Worm (Caenorhabditis elegans) whole organism, dauer: ENCODE measurements around the gene lido-18.

Experiments used
- unc-62 ChIP-seq: sonication (generic microtip); optimal IDR thresholded peaks from 2 replicates; lab custom pipeline; 2017; ENCODE audit warnings: missing biosample characterization, missing genetic modification reagents, missing genetic modification characterization

lido-18 gene

ce11 chrIII:7661978-7662377 lies at the start of gene lido-18:
Gene lido-18, plus strand, starts transcription at chrIII:7662278.
- TF ChIP-seq unc-62, result no peak

ce11 chrIII:7614530-7614929 lies 47.5 kb upstream of the lido-18 start, which contains the start of gene T04A6.2:
Gene T04A6.2, plus strand, starts transcription at chrIII:7614830.
- TF ChIP-seq unc-62, result no peak

- TF ChIP-seq unc-62, result no peak
Observed at ce11 chrIII:7616228-7616627, 45.9 kb upstream of the lido-18 start, which contains the start of gene T04A6.1. Gene T04A6.1, plus strand, starts transcription at chrIII:7616528.

- TF ChIP-seq unc-62, result no peak
Observed at ce11 chrIII:7618294-7618693, 43.8 kb upstream of the lido-18 start.

ce11 chrIII:7619846-7620245 lies 42.2 kb upstream of the lido-18 start:
- no peak for TF ChIP-seq unc-62

- TF ChIP-seq unc-62, result no peak
Observed at ce11 chrIII:7621355-7621754, 40.7 kb upstream of the lido-18 start.

ce11 chrIII:7622922-7623321 lies 39.2 kb upstream of the lido-18 start:
- no peak for TF ChIP-seq unc-62

- no peak for TF ChIP-seq unc-62
Observed at ce11 chrIII:7625086-7625485, 37.0 kb upstream of the lido-18 start, which contains the start of gene fbn-1. Gene fbn-1, plus strand, starts transcription at chrIII:7625386.

- no peak for TF ChIP-seq unc-62
Observed at ce11 chrIII:7641337-7641736, 20.7 kb upstream of the lido-18 start.

- no peak for TF ChIP-seq unc-62
Observed at ce11 chrIII:7642015-7642414, 20.1 kb upstream of the lido-18 start.

ce11 chrIII:7643084-7643483 lies 19.0 kb upstream of the lido-18 start, which contains the start of gene upp-1:
Gene upp-1, minus strand, starts transcription at chrIII:7643101.
- no peak for TF ChIP-seq unc-62

ce11 chrIII:7643902-7644641 lies 18.0 kb upstream of the lido-18 start:
- no peak for TF ChIP-seq unc-62

- TF ChIP-seq unc-62, result no peak
Observed at ce11 chrIII:7645075-7645474, 17.0 kb upstream of the lido-18 start.

- no peak for TF ChIP-seq unc-62
Observed at ce11 chrIII:7648841-7649240, 13.2 kb upstream of the lido-18 start.

- TF ChIP-seq unc-62, result no peak
Observed at ce11 chrIII:7655498-7655897, 6.6 kb upstream of the lido-18 start.

ce11 chrIII:7655932-7656331 lies 6.1 kb upstream of the lido-18 start, which contains the start of gene baz-2:
Gene baz-2, minus strand, starts transcription at chrIII:7656032.
- no peak for TF ChIP-seq unc-62

ce11 chrIII:7656474-7656873 lies 5.6 kb upstream of the lido-18 start, which contains the start of gene ZK783.7:
Gene ZK783.7, plus strand, starts transcription at chrIII:7656719.
- no peak for TF ChIP-seq unc-62

- TF ChIP-seq unc-62, result no peak
Observed at ce11 chrIII:7659440-7659839, 2.6 kb upstream of the lido-18 start.
